Worm (Caenorhabditis elegans): ENCODE data around the gene srd-31.

DNA sequence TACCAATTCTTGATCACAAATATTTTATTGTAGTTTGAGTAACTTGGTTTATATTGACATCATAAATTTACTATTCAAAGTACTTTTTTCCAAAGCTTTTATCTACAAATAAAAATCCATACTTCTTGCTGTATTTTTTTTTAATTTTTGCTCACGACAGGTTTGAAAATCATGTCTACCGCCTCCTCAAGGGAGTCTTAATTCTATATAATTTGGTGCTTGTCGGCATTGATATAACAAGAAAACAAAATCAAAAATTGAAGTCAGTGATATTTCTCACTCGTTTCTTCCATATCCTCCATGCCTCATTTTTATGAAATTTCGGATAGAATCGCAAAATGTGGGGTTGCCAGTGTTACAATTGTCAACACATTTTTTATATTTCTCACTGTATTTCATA, 10.9 kb upstream of the srd-31 start, which contains the start of gene str-47:
- no peak for TF ChIP-seq lin-13 (tag; optimal IDR thresholded peaks at IDR 0.05)
- TF ChIP-seq unc-62 (GFP tag; optimal IDR thresholded peaks at IDR 0.05) = no peak
- TF ChIP-seq nhr-237 (tag; optimal IDR thresholded peaks at IDR 0.05) = no peak
- TF ChIP-seq blmp-1 (tag; optimal IDR thresholded peaks at IDR 0.05) = no peak
- no peak for TF ChIP-seq hlh-1 (tag; optimal IDR thresholded peaks at IDR 0.05)
- no peak for TF ChIP-seq lsy-2 (tag; optimal IDR thresholded peaks at IDR 0.05)
- no peak for TF ChIP-seq mep-1 (tag; optimal IDR thresholded peaks at IDR 0.05)

Measured in whole organism, mixed stage, embryonic.